Worm (Caenorhabditis elegans) whole organism, L2 larva: ENCODE measurements around the gene Y38H8A.1.
"Not testable (repeated sequence)": the region's sequence is repeated elsewhere in the genome, so short reads cannot be mapped to it uniquely, and the experiment has no call there.

Experiments used
- C34F6.9 ChIP-seq: fragments of 150-350 bp; optimal IDR thresholded peaks from 2 replicates; lab custom pipeline; 2014; ENCODE audit warnings: missing biosample characterization, missing genetic modification characterization
- R02D3.7 ChIP-seq: fragments of 150-350 bp; optimal IDR thresholded peaks from 2 replicates; lab custom pipeline; 2014; ENCODE audit warnings: missing biosample characterization, missing genetic modification characterization
- ZK546.5 ChIP-seq: sonication (generic microtip); optimal IDR thresholded peaks from 2 replicates; lab custom pipeline; 2017; ENCODE audit warnings: missing biosample characterization, missing genetic modification characterization
- alr-1 ChIP-seq: fragments of 150-350 bp; optimal IDR thresholded peaks from 2 replicates; lab custom pipeline; 2014; ENCODE audit warnings: missing biosample characterization, missing genetic modification characterization
- aly-2 ChIP-seq: fragments of 150-350 bp; optimal IDR thresholded peaks from 2 replicates; lab custom pipeline; 2014; ENCODE audit warnings: missing biosample characterization, missing genetic modification characterization
- ceh-16 ChIP-seq: fragments of 150-350 bp; optimal IDR thresholded peaks from 2 replicates; lab custom pipeline; 2014; ENCODE audit warnings: missing biosample characterization, missing genetic modification characterization
- ceh-82 ChIP-seq: fragments of 150-350 bp; optimal IDR thresholded peaks from 2 replicates; lab custom pipeline; 2014; ENCODE audit warnings: missing biosample characterization, missing genetic modification characterization
- crh-2 ChIP-seq: sonication (generic microtip); optimal IDR thresholded peaks from 2 replicates; lab custom pipeline; 2017; ENCODE audit warnings: missing biosample characterization, missing genetic modification characterization
- dmd-4 ChIP-seq: sonication (generic microtip); optimal IDR thresholded peaks from 2 replicates; lab custom pipeline; 2017; ENCODE audit warnings: missing biosample characterization, missing genetic modification characterization
- elt-1 ChIP-seq: fragments of 150-350 bp; optimal IDR thresholded peaks from 2 replicates; lab custom pipeline; 2014; ENCODE audit warnings: missing biosample characterization, missing genetic modification characterization
- elt-3 ChIP-seq: sonication (generic microtip); optimal IDR thresholded peaks from 2 replicates; lab custom pipeline; 2017; ENCODE audit warnings: missing biosample characterization, missing genetic modification characterization
- fos-1 ChIP-seq: fragments of 150-350 bp; optimal IDR thresholded peaks from 2 replicates; lab custom pipeline; 2014; ENCODE audit warnings: missing biosample characterization, missing genetic modification characterization
- lin-11 ChIP-seq: fragments of 150-350 bp; sonication (generic microtip); optimal IDR thresholded peaks from 2 replicates; lab custom pipeline; 2014; ENCODE audit warnings: missing biosample characterization, missing genetic modification characterization, inconsistent platforms, mixed read lengths
- lin-39 ChIP-seq: fragments of 150-350 bp; optimal IDR thresholded peaks from 2 replicates; lab custom pipeline; 2014; ENCODE audit warnings: missing biosample characterization, missing genetic modification reagents, missing genetic modification characterization
- lsy-2 ChIP-seq, 2 experiments: fragments of 150-350 bp in 1 of 2; sonication (generic microtip) in 1 of 2; optimal IDR thresholded peaks; 2 replicates each; lab custom pipeline; 2014 to 2017; ENCODE audit warnings: missing biosample characterization in 2 of 2, missing genetic modification characterization in 2 of 2
- mbf-1 ChIP-seq: sonication (generic microtip); optimal IDR thresholded peaks from 2 replicates; lab custom pipeline; 2017; ENCODE audit warnings: missing biosample characterization, missing genetic modification characterization
- mdl-1 ChIP-seq, 2 experiments: fragments of 150-350 bp in 1 of 2; sonication (generic microtip) in 1 of 2; optimal IDR thresholded peaks; 2 replicates each; lab custom pipeline; 2017; ENCODE audit warnings: missing biosample characterization in 2 of 2, missing genetic modification characterization in 2 of 2
- nhr-10 ChIP-seq: sonication (generic microtip); optimal IDR thresholded peaks from 2 replicates; lab custom pipeline; 2017; ENCODE audit warnings: missing biosample characterization, missing genetic modification characterization
- nhr-11 ChIP-seq: fragments of 150-350 bp; optimal IDR thresholded peaks from 2 replicates; lab custom pipeline; 2014; ENCODE audit warnings: missing biosample characterization, missing genetic modification characterization
- nhr-12 ChIP-seq: fragments of 150-350 bp; optimal IDR thresholded peaks from 2 replicates; lab custom pipeline; 2014; ENCODE audit warnings: missing biosample characterization, missing genetic modification characterization
- nhr-21 ChIP-seq: fragments of 150-350 bp; optimal IDR thresholded peaks from 2 replicates; lab custom pipeline; 2014; ENCODE audit warnings: missing biosample characterization, missing genetic modification characterization
- nhr-23 ChIP-seq: fragments of 150-350 bp; optimal IDR thresholded peaks from 2 replicates; lab custom pipeline; 2014; ENCODE audit warnings: missing biosample characterization, missing genetic modification reagents, missing genetic modification characterization
- nhr-237 ChIP-seq: fragments of 150-350 bp; optimal IDR thresholded peaks from 2 replicates; lab custom pipeline; 2014; ENCODE audit warnings: missing biosample characterization, missing genetic modification characterization
- nhr-25 ChIP-seq: fragments of 150-350 bp; sonication (generic microtip); optimal IDR thresholded peaks from 3 replicates; lab custom pipeline; 2014; ENCODE audit warnings: missing biosample characterization, missing genetic modification characterization
- nhr-6 ChIP-seq: fragments of 150-350 bp; optimal IDR thresholded peaks from 2 replicates; lab custom pipeline; 2014; ENCODE audit warnings: missing biosample characterization, missing genetic modification characterization
- nhr-77 ChIP-seq: fragments of 150-350 bp; optimal IDR thresholded peaks from 2 replicates; lab custom pipeline; 2014; ENCODE audit warnings: missing biosample characterization, missing genetic modification characterization
- peb-1 ChIP-seq: fragments of 150-350 bp; optimal IDR thresholded peaks from 2 replicates; lab custom pipeline; 2014; ENCODE audit warnings: missing biosample characterization, missing genetic modification characterization
- sem-4 ChIP-seq: fragments of 150-350 bp; optimal IDR thresholded peaks from 2 replicates; lab custom pipeline; 2014; ENCODE audit warnings: missing biosample characterization, missing genetic modification reagents, missing genetic modification characterization
- skn-1 ChIP-seq: sonication (generic microtip); optimal IDR thresholded peaks from 2 replicates; lab custom pipeline; 2017; ENCODE audit warnings: missing biosample characterization, missing genetic modification characterization
- sma-3 ChIP-seq: sonication (generic microtip); optimal IDR thresholded peaks from 2 replicates; lab custom pipeline; 2016; ENCODE audit warnings: missing genetic modification reagents, missing genetic modification characterization, missing compliant biosample characterization
- snpc-4 ChIP-seq: fragments of 150-350 bp; optimal IDR thresholded peaks from 2 replicates; lab custom pipeline; 2014; ENCODE audit warnings: missing biosample characterization, missing genetic modification characterization
- unc-39 ChIP-seq: fragments of 150-350 bp; optimal IDR thresholded peaks from 2 replicates; lab custom pipeline; 2014; ENCODE audit warnings: missing biosample characterization, missing genetic modification characterization
- unc-55 ChIP-seq: fragments of 150-350 bp; sonication (generic microtip); optimal IDR thresholded peaks from 3 replicates; lab custom pipeline; 2014; ENCODE audit warnings: missing biosample characterization, missing genetic modification reagents, missing genetic modification characterization
- unc-62 ChIP-seq: fragments of 150-350 bp; optimal IDR thresholded peaks from 2 replicates; lab custom pipeline; 2014; ENCODE audit warnings: missing biosample characterization, missing genetic modification reagents, missing genetic modification characterization
- zag-1 ChIP-seq: fragments of 150-350 bp; optimal IDR thresholded peaks from 2 replicates; lab custom pipeline; 2014; ENCODE audit warnings: missing biosample characterization, missing genetic modification characterization
- ztf-11 ChIP-seq: sonication (generic microtip); optimal IDR thresholded peaks from 2 replicates; lab custom pipeline; 2017; ENCODE audit warnings: missing biosample characterization, missing genetic modification characterization

The Y38H8A.1 gene

DNA sequence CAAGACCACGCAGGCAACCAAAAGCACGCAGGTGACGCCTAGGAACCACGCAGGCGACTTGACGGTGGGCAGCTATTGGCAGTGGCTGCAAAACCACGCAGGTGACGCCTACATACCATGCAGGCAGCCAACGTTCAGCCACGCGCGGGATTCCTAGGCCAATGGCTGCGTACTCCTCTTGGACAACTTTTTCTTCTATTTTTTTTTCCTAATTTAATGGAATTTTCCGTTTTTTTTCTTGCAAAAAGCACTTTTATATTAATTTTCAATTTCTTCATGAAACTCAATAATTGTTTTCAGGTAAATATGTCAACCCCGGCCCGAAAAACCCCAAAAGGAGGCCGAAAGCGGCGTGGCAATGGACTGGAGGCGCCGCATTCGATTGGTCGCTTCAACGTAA is 27.4 kb upstream of the Y38H8A.1 start, which contains the start of gene Y38H8A.7:
TSS of gene Y38H8A.7 (plus strand) at position 301 of the 400 bp plus-strand sequence.
- TF ChIP-seq lin-39 (tag; lab: Kevin White, UChicago); mdl-1 (tag; optimal IDR thresholded peaks at IDR 0.05; lab: Kevin White, UChicago); unc-55 (GFP tag; lab: Kevin White, UChicago): not testable (repeated sequence)
- TF ChIP-seq, all 48 proteins: peak for 0; not testable (repeated sequence) for 48

DNA sequence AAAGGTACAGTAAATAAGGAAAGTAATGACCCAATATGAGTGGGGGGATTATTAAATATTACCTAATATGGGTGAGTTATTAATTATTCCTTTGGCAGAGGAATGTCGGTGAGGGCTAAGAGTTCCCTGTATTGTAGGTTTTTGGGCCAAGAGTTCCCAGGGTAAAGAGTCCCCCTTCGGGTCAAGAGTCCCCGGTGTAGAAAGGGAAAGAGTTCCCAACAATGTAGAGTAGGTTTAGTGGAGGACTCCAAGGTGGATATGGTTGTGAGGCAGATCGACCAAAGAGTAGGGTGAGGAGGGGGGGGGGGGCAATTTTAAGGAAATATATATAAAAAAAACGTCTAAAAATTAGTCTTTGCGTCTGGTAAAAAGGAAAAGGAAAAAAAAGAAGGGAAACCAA is 25.7 kb upstream of the Y38H8A.1 start:
- TF ChIP-seq skn-1 (tag; lab: Kevin White, UChicago) (no peak), nhr-25 (tag; lab: Kevin White, UChicago) (no peak), ztf-11 (tag; lab: Kevin White, UChicago) (no peak), fos-1 (tag; lab: Kevin White, UChicago) (no peak)

DNA sequence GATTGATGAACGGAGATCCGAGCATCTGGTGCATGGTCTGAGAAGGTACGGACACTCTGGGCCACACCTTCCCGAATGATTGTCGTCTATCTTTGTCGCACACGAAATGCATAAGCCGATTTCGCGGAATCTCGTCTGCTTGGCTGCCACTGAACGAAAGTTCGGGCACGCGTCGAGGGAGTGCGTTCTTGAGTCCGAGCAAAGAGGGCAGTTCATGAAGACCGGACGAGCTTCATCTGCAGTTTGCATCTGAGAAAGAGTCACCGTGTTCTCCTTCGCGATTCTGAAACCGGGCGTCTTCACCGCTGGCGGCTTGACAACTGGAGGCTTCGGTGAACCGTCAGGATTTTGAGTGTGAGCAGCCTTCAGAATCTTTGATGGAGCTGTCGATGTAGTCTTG is 24.3 kb upstream of the Y38H8A.1 start:
- TF ChIP-seq snpc-4 (tag; lab: Kevin White, UChicago) (no peak), ceh-82 (tag; lab: Kevin White, UChicago) (no peak), mbf-1 (tag; lab: Kevin White, UChicago) (no peak), nhr-10 (tag; lab: Kevin White, UChicago) (no peak), elt-3 (tag; lab: Kevin White, UChicago) (no peak), R02D3.7 (tag; lab: Kevin White, UChicago) (no peak), nhr-237 (tag; lab: Kevin White, UChicago) (no peak)

DNA sequence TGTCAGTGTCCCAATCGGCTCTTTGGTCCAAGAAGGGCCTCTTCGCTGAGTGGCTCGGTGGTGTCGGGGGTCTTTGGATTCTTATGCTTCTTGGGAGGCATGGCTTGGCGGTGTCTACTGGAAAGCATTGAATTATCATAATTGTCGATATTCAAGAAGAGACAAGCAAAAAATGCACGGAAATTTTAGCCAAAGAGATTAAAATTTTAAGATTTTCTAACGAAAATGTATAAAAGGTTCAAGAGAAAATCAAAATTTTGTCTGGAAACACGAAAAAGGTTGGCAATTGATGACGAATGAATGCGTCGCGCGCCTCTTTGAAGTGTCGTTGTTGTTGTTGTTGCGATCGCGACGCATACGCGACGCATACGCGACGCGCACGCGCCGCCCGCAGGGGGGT is 21.7 kb upstream of the Y38H8A.1 start, which contains the start of gene Y38H8A.12:
TSS of gene Y38H8A.12 (minus strand) at position 101 of the 400 bp plus-strand sequence.
- no peak for TF ChIP-seq unc-62 (GFP tag; lab: Kevin White, UChicago)
- no peak for TF ChIP-seq nhr-23 (tag; lab: Kevin White, UChicago)
- no peak for TF ChIP-seq nhr-237 (tag; lab: Kevin White, UChicago)
- TF ChIP-seq lin-11 (tag; lab: Kevin White, UChicago): no peak
- TF ChIP-seq unc-55 (GFP tag; lab: Kevin White, UChicago): no peak
- no peak for TF ChIP-seq nhr-11 (tag; lab: Kevin White, UChicago)
- TF ChIP-seq lin-39 (tag; lab: Kevin White, UChicago): no peak
- TF ChIP-seq aly-2 (tag; lab: Kevin White, UChicago): no peak
- no peak for TF ChIP-seq snpc-4 (tag; lab: Kevin White, UChicago)
- no peak for TF ChIP-seq nhr-21
- no peak for TF ChIP-seq zag-1 (tag; lab: Kevin White, UChicago)
- TF ChIP-seq dmd-4 (tag; lab: Kevin White, UChicago): no peak
- TF ChIP-seq ceh-16 (tag; lab: Kevin White, UChicago): no peak
- no peak for TF ChIP-seq sem-4 (tag; lab: Kevin White, UChicago)
- TF ChIP-seq crh-2: no peak

DNA sequence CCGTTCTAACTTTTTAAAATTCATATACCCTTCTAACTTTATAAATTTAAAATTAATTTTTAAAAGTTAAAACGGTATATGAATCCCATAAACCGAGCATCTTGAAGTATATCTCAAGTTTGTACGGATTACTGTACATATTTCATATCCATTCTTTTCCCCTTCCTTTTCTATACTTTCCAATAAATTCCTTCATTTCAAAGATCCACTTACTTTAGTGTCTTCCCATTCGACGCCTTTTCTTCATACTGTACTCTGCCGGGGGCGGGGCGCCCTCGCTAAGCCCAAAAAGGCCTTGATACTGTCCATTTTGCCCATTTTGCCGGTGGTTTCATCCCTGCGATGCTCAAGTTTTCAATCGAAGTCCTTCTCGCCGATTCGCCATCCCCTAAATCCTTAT is 16.8 kb upstream of the Y38H8A.1 start, which contains the start of gene fezf-1:
TSS of gene fezf-1 (plus strand) at position 301 of the 400 bp plus-strand sequence.
- TF ChIP-seq lsy-2 (tag; optimal IDR thresholded peaks at IDR 0.05; lab: Kevin White, UChicago) (no peak), sem-4 (tag; lab: Kevin White, UChicago) (no peak), elt-1 (no peak), unc-39 (tag; lab: Kevin White, UChicago) (no peak), nhr-77 (tag; lab: Kevin White, UChicago) (no peak), nhr-237 (tag; lab: Kevin White, UChicago) (no peak), skn-1 (tag; lab: Kevin White, UChicago) (no peak), crh-2 (no peak), nhr-23 (tag; lab: Kevin White, UChicago) (no peak)

DNA sequence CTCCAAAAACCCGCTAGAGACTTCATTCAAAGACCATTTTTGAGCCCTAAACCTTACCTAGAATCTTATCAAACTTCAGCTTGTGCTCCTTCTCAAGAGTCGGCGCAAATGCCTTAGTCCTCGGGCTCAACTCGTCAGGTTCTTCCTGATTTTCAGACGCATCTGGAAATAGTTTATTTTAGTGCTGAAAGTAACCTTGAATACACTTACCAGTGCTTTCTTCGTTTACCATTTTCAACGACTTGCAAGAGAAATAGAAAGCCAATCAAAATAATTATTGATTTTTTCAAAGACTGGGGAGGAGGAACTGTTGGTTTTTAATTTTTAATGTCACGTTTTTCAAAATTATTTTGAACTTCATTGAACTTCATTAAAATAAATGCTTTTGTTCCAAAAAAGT is 10.6 kb upstream of the Y38H8A.1 start, which contains the start of the genes ttbk-8.1 and Y38H8A.4:
TSS of gene ttbk-8.1 (plus strand) at position 301 of the 400 bp plus-strand sequence.
TSS of gene Y38H8A.4 (minus strand) at position 366 of the 400 bp plus-strand sequence.
- no peak for TF ChIP-seq R02D3.7 (tag; lab: Kevin White, UChicago)
- TF ChIP-seq C34F6.9: no peak
- no peak for TF ChIP-seq crh-2
- no peak for TF ChIP-seq alr-1 (tag; lab: Kevin White, UChicago)
- TF ChIP-seq ZK546.5: no peak
- TF ChIP-seq nhr-12: no peak
- no peak for TF ChIP-seq nhr-25 (tag; lab: Kevin White, UChicago)
- no peak for TF ChIP-seq peb-1
- TF ChIP-seq elt-3 (tag; lab: Kevin White, UChicago): no peak
- no peak for TF ChIP-seq sma-3 (GFP tag; lab: Kevin White, UChicago)
- no peak for TF ChIP-seq sem-4 (tag; lab: Kevin White, UChicago)
- TF ChIP-seq nhr-10 (tag; lab: Kevin White, UChicago): no peak
- TF ChIP-seq ceh-82 (tag; lab: Kevin White, UChicago): no peak
- no peak for TF ChIP-seq nhr-6
- TF ChIP-seq dmd-4 (tag; lab: Kevin White, UChicago): no peak
